Worm (Caenorhabditis elegans) whole organism, L4 larva: Measurements from ENCODE around the gene F02H6.7.

Experiments
- D1046.2 ChIP-seq: fragments of 200-800 bp; sonication (Bioruptor generic); IDR thresholded peaks from 2 replicates; pipeline ENCODE4 v1.3.6; 2022; ENCODE audit warnings: missing genetic modification characterization, missing compliant biosample characterization
- F37D6.2 ChIP-seq: sonication (generic microtip); optimal IDR thresholded peaks from 2 replicates; lab custom pipeline; 2016; ENCODE audit warnings: mild to moderate bottlenecking, missing genetic modification characterization, missing compliant biosample characterization
- R02D3.7 ChIP-seq: fragments of 150-350 bp; sonication (generic microtip); optimal IDR thresholded peaks from 3 replicates; lab custom pipeline; 2014; ENCODE audit warnings: missing biosample characterization, missing genetic modification characterization
- egl-43 ChIP-seq: fragments of 200-800 bp; sonication (Bioruptor generic); IDR thresholded peaks from 2 replicates; pipeline ENCODE4 v1.3.6; 2022; ENCODE audit warnings: missing genetic modification reagents, missing genetic modification characterization, missing compliant biosample characterization
- nhr-77 ChIP-seq: fragments of 150-350 bp; optimal IDR thresholded peaks from 2 replicates; lab custom pipeline; 2014; ENCODE audit warnings: missing biosample characterization, missing genetic modification characterization
- unc-39 ChIP-seq: sonication (generic microtip); optimal IDR thresholded peaks from 2 replicates; lab custom pipeline; 2017; ENCODE audit warnings: missing biosample characterization, missing genetic modification characterization

- TF ChIP-seq R02D3.7 (tag; lab: Kevin White, UChicago) = no peak
- TF ChIP-seq D1046.2 = no peak
- TF ChIP-seq egl-43 (GFP tag; lab: Robert Waterston, UW) = no peak
- no peak for TF ChIP-seq F37D6.2
- TF ChIP-seq unc-39 (tag; lab: Kevin White, UChicago) = no peak
- TF ChIP-seq nhr-77 (tag; lab: Kevin White, UChicago) = no peak
These were observed 12.2 kb downstream of the F02H6.7 start for ce11 chrIV:14215777-14216176.
